Worm (Caenorhabditis elegans) whole organism, midembryonic: ENCODE data around the gene asp-8.
"Not testable (repeated sequence)": the region's sequence is repeated elsewhere in the genome, so short reads cannot be mapped to it uniquely, and the experiment has no call there.

ENCODE experiments used
- T22C8.4 ChIP-seq: fragments of 200-800 bp; sonication (Bioruptor generic); IDR thresholded peaks from 2 replicates; pipeline ENCODE4 v1.3.6; 2022; ENCODE audit warnings: missing genetic modification characterization, missing compliant biosample characterization
- cog-1 ChIP-seq: sonication (generic microtip); optimal IDR thresholded peaks from 2 replicates; lab custom pipeline; 2016; ENCODE audit warnings: missing genetic modification characterization, missing compliant biosample characterization
- flt-1 ChIP-seq: fragments of 200-800 bp; sonication (Bioruptor generic); IDR thresholded peaks from 2 replicates; pipeline ENCODE4 v1.3.6; 2022; ENCODE audit warnings: missing genetic modification characterization, missing compliant biosample characterization
- klf-2 ChIP-seq: fragments of 200-800 bp; sonication (Bioruptor generic); conservative IDR thresholded peaks from 2 replicates; pipeline ENCODE4 v1.3.6; 2022; ENCODE audit warnings: missing genetic modification reagents, missing genetic modification characterization, missing compliant biosample characterization
- med-1 ChIP-seq: sonication (generic microtip); optimal IDR thresholded peaks from 2 replicates; lab custom pipeline; 2017; ENCODE audit warnings: missing genetic modification characterization, mild to moderate bottlenecking, missing compliant biosample characterization, antibody characterized with exemption, missing genetic modification reagents; ENCODE audit not compliant: insufficient read depth
- ref-1 ChIP-seq: fragments of 200-800 bp; sonication (Bioruptor generic); conservative IDR thresholded peaks from 2 replicates; pipeline ENCODE4 v1.3.6; 2022; ENCODE audit warnings: missing genetic modification reagents, missing genetic modification characterization, missing compliant biosample characterization
- tab-1 ChIP-seq: fragments of 200-800 bp; sonication (Bioruptor generic); IDR thresholded peaks from 2 replicates; pipeline ENCODE4 v1.3.6; 2022; ENCODE audit warnings: missing genetic modification characterization, missing compliant biosample characterization
- ztf-23 ChIP-seq: fragments of 200-800 bp; sonication (Bioruptor generic); IDR thresholded peaks from 2 replicates; pipeline ENCODE4 v1.3.6; 2022; ENCODE audit warnings: missing genetic modification reagents, missing genetic modification characterization, missing compliant biosample characterization
- ztf-29 ChIP-seq: fragments of 200-800 bp; sonication (Bioruptor generic); IDR thresholded peaks from 2 replicates; pipeline ENCODE4 v1.3.6; 2022; ENCODE audit warnings: missing genetic modification reagents, missing genetic modification characterization, missing compliant biosample characterization

asp-8 gene

DNA sequence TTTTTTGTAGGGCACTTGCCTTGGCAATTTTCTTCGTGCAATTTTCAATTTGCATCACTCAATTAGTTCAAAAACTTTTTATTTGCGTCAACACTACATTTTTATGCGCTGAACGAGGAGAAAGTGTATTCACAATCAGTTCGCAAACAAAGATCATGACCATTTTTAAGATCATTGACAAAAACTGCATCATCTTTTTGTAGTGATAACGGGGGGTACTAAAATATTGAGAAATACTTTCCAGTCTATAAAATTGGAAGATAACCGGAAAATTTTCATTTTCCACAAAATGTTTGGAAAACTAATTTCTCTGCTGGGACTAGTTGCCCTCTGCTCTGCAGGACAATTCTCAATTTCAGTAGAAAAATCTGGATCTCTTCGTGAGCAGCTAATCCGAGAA lies at the start of gene asp-8:
asp-8 (plus strand) TSS at position 276 of the 400 bp plus-strand sequence.
- TF ChIP-seq ztf-29 (no peak), T22C8.4 (GFP tag; lab: Robert Waterston, UW) (no peak), ztf-23 (GFP tag; lab: Robert Waterston, UW) (no peak), ref-1 (GFP tag; lab: Robert Waterston, UW) (no peak), cog-1 (tag; lab: Kevin White, UChicago) (no peak), tab-1 (no peak), klf-2 (GFP tag; lab: Robert Waterston, UW) (no peak), med-1 (GFP tag; lab: Kevin White, UChicago) (no peak), flt-1 (no peak)

DNA sequence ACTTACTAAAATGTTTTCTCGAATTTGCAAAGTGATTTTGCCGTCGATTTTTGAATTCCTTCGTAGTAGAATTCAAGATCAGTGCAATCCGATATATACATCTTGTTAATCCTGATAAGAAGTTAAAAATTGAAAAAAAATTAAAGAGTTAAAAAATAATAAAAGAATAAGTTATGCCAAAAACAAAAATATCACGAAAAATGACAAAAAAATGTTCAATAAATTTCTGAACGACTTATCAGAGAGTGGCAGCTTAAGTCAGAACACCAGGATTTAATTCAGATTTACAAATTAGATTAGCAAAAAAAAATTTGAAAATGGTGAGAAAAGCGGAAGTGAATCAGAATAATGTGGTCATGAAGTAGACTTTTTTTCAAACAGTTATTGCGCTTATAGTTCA lies 49.1 kb upstream of the asp-8 start, which contains the start of gene srw-123:
srw-123 (minus strand) TSS at position 101 of the 400 bp plus-strand sequence.
- TF ChIP-seq med-1 (GFP tag; lab: Kevin White, UChicago); tab-1; ztf-23 (GFP tag; lab: Robert Waterston, UW): not testable (repeated sequence)

DNA sequence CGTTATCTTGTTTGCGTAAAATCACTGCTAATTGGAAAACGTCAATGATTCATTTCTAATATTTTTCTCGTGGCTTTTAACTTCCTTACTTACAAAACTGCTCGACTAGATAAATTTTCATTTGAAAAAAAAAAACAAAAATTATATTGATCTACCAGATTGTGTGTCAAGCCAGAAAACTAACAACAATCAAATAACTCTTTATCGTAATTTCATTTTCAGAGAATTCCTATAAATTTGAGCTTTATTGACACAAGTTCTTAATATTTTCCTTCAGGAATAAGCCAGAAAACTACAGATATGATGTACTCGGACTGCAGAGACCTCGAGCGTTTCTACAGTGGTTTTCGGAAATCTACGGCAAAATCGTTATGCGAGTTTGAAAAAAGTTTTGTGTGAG lies 48.1 kb upstream of the asp-8 start, which contains the start of gene srw-124:
srw-124 (plus strand) TSS at position 301 of the 400 bp plus-strand sequence.
- TF ChIP-seq ztf-23 (GFP tag; lab: Robert Waterston, UW) (no peak), ref-1 (GFP tag; lab: Robert Waterston, UW) (no peak), T22C8.4 (GFP tag; lab: Robert Waterston, UW) (no peak), cog-1 (tag; lab: Kevin White, UChicago) (no peak), klf-2 (GFP tag; lab: Robert Waterston, UW) (no peak), ztf-29 (no peak), flt-1 (no peak)

DNA sequence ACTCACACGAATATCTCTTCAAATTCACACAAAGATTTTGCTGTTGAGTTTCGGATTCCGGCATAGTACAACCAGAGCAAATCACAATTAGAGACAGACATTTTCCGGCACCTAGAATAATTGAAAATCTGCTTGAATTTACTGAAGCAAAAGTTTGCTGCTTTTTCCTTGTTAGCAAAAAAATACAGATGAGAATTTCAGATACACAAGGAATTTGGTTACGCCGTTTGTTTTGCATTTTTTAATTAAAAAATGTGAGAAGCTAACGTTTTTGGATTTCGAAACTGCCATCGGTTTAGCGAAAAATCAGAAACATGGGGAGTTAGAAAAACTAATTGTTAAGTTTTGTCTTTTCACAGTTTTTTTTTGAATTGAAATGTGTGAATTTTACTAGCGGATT lies 44.4 kb upstream of the asp-8 start, which contains the start of gene srw-118:
srw-118 (minus strand) TSS at position 101 of the 400 bp plus-strand sequence.
- TF ChIP-seq ztf-29 (no peak), klf-2 (GFP tag; lab: Robert Waterston, UW) (no peak), T22C8.4 (GFP tag; lab: Robert Waterston, UW) (no peak), flt-1 (no peak), ref-1 (GFP tag; lab: Robert Waterston, UW) (no peak), cog-1 (tag; lab: Kevin White, UChicago) (no peak), tab-1 (no peak), ztf-23 (GFP tag; lab: Robert Waterston, UW) (no peak), med-1 (GFP tag; lab: Kevin White, UChicago) (no peak)

DNA sequence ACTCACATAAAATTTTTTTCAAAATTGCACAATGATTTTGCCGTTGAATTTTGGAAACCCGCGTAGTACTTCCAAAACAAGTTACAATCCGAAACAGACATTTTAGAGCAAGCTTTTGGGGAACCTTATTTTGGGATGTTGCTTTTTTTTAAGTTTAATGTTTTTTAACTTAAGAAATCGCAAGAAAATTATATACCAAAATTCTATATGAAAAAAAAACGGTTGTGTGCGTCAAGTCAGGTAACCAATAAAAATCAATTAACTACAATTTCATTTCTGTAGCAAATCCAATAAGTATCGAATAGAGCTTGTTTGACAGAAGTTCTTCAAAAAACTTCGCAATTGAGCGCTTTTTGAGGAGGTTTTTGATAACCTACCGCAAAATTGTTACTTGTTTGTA lies 41.0 kb upstream of the asp-8 start, which contains the start of gene srw-117:
srw-117 (minus strand) TSS at position 101 of the 400 bp plus-strand sequence.
- TF ChIP-seq cog-1 (tag; lab: Kevin White, UChicago): no peak
- TF ChIP-seq med-1 (GFP tag; lab: Kevin White, UChicago): no peak
- no peak for TF ChIP-seq ztf-23 (GFP tag; lab: Robert Waterston, UW)
- TF ChIP-seq tab-1: no peak
- no peak for TF ChIP-seq klf-2 (GFP tag; lab: Robert Waterston, UW)
- TF ChIP-seq ztf-29: no peak
- no peak for TF ChIP-seq flt-1
- TF ChIP-seq T22C8.4 (GFP tag; lab: Robert Waterston, UW): no peak
- TF ChIP-seq ref-1 (GFP tag; lab: Robert Waterston, UW): no peak

DNA sequence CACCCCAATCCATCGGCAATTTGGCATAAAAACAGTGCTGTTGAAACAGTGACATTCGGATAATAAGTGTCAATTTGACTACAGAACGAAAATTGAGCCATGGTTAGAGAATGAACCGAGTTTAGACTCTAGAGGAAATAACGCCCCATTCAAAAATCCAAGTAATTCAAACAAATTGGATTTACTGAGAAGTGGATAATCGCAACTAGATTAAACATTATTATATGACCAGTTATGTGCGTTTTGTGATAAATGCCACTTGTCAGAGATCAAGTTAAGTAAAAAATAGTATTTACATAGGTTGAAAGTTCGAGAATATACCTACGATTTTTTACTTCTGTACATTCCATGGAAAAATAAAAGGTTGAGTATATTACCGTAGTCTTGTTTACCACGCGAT lies 39.0 kb upstream of the asp-8 start, which contains the start of gene srw-139:
srw-139 (minus strand) TSS at position 101 of the 400 bp plus-strand sequence.
- TF ChIP-seq cog-1 (tag; lab: Kevin White, UChicago): no peak
- no peak for TF ChIP-seq T22C8.4 (GFP tag; lab: Robert Waterston, UW)

DNA sequence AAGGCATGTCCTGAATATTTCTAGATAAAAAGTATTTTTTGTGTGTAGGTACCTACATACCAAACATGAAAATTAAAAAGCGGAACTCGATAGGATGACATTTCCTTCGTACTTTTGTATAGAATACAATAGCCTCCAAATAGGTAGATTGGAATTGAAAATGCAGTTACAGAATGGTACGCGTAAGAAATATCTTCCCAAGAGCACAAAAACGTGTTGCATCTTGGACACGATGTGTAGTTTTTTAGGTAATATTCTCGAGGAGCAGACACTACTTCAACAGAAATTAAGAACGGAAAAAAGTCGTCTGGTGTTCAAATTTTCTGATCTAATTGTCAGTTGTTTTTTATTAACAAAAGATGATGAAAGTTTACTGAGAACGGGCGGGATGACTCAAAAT lies 36.9 kb upstream of the asp-8 start, which contains the start of gene srh-85:
srh-85 (minus strand) TSS at position 101 of the 400 bp plus-strand sequence.
- TF ChIP-seq T22C8.4 (GFP tag; lab: Robert Waterston, UW) (no peak), ztf-23 (GFP tag; lab: Robert Waterston, UW) (no peak), klf-2 (GFP tag; lab: Robert Waterston, UW) (no peak), cog-1 (tag; lab: Kevin White, UChicago) (no peak), med-1 (GFP tag; lab: Kevin White, UChicago) (no peak), ztf-29 (no peak), tab-1 (no peak), ref-1 (GFP tag; lab: Robert Waterston, UW) (no peak)

DNA sequence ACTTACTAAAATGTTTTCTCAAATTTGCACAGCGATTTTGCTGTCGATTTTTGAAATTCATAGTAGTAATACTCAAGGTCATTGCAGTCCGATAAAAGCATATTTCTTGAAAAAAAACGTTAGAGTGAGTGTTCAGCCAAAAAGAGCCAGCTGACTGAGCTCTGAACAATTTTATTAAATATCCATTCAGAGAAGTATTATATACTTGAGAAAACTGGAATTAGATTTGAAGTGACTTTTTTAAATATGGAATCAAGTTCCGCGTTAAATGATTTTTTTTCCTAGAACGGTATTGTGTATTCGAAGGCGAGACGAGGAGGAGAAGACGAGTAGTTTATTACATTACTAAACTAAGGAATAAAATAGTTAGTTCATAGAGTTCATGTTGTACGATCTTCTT lies 32.9 kb upstream of the asp-8 start, which contains the start of gene srw-121:
srw-121 (minus strand) TSS at position 101 of the 400 bp plus-strand sequence.
- TF ChIP-seq klf-2 (GFP tag; lab: Robert Waterston, UW) (no peak), ztf-29 (no peak), T22C8.4 (GFP tag; lab: Robert Waterston, UW) (no peak), tab-1 (no peak), ztf-23 (GFP tag; lab: Robert Waterston, UW) (no peak), med-1 (GFP tag; lab: Kevin White, UChicago) (no peak), ref-1 (GFP tag; lab: Robert Waterston, UW) (no peak), cog-1 (tag; lab: Kevin White, UChicago) (no peak), flt-1 (no peak)

DNA sequence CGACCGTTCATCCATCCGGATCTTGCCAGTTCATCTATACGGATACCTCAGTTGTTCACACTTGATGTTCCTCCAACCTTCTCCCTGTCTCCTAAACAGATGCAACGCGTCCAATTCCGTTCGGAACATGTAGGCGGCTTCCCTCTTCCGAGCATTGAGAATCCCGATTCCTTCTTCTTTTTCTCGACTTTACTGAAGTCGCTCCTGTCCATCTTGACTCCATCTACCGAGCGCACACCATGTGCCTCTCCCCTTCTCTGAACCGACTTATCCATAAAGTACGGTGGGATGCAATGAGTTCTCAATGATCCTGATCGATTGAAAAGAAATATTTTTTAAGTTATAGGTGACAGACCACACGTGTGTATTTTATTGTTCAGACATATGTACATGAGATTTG lies 32.3 kb upstream of the asp-8 start:
- TF ChIP-seq tab-1 (no peak), ztf-23 (GFP tag; lab: Robert Waterston, UW) (no peak), klf-2 (GFP tag; lab: Robert Waterston, UW) (no peak), med-1 (GFP tag; lab: Kevin White, UChicago) (no peak), ztf-29 (no peak), cog-1 (tag; lab: Kevin White, UChicago) (no peak), ref-1 (GFP tag; lab: Robert Waterston, UW) (no peak)

DNA sequence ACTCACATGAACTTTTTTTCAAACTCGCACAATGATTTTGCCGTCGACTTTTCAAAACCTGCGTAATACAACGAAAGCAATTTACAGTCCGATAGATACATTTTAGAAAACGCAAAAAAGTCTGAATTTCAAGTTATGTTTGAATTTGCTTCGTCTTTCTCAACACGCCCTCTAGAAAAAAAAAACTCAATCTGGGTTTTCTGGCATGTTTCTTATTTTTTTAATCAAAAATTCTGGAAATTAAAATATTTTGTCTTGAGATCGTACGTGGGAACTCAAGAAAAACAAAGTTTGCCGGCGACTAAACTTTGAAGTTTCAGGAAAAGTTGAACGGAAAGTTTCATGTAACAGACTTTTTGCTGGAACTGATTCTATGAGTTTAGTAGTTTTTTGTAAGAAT lies 30.5 kb upstream of the asp-8 start, which contains the start of gene srw-115:
srw-115 (minus strand) TSS at position 101 of the 400 bp plus-strand sequence.
- TF ChIP-seq tab-1 (no peak), med-1 (GFP tag; lab: Kevin White, UChicago) (no peak), ztf-29 (no peak), flt-1 (no peak)
